Fruit fly (Drosophila melanogaster) ovary, adult (tissue): Measurements from ENCODE around the gene Ipk2.
A peak's percentile ranks its signal among the peaks of the same experiment; 100 is the strongest.

Source experiments
- CG17801 ChIP-seq: fragments of 200-800 bp; optimal IDR thresholded peaks from 2 replicates; lab custom pipeline; 2019; ENCODE audit warnings: missing biosample characterization, mild to moderate bottlenecking, missing genetic modification characterization, moderate library complexity; ENCODE audit not compliant: partially characterized antibody

Gene Ipk2

DNA sequence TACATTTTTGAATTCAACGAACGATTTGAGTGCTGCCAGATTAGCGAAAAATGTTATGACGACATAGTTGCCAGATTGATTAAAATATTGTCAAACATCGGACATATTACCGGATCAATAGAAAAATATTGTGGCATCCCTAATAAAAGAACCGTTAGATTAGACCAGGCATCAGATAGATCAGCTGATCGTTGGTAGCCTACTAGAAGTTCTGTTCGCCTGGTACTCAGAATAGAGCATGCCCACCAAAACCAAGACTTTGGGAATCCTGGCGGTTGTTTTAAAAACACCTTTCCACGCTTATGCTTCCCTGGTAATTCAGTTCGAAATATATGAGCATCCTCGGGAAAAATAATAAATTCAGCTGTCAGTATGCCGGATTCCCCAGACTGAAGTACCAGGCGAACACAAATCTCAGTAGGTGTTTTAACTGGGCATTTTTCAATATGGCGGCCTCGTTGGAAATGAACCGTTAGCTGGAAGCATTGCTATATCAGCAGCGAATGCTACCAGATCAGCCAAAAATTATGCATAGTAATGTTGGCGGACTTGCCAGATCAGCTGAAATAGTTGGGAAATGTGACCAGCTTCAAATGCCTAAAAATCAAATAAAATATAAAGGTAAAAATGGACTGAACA lies 33.4 kb downstream of the Ipk2 start:
- TF ChIP-seq CG17801 (GFP tag; lab: Kevin White, UChicago): peak; percentile 29

- TF ChIP-seq CG17801 (GFP tag; lab: Kevin White, UChicago): no peak
Observed at dm6 chr2L:533734-534133, 40.3 kb downstream of the Ipk2 start.

- TF ChIP-seq CG17801 (GFP tag; lab: Kevin White, UChicago): no peak
Observed at dm6 chr2L:530245-530644, 43.8 kb downstream of the Ipk2 start.

DNA sequence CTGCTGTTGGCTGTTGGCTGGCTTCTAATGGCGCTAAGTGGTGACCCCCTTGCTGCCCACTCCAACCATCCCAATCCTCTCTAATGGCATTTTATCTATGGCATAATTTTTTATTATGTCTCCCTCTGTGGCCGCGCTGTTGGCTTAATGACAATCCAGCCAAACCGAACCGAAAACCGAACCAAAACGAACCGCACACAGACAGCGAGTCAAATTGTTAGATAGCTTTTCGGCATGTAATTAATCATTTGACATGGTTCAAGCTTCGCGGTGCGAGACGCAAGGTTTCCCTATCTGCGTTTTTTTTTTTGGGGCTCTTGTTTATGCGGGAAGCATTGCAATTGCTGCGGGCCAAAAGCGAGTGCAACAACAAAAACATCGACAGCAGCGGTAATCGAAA lies 46.4 kb downstream of the Ipk2 start:
- TF ChIP-seq CG17801 (GFP tag; lab: Kevin White, UChicago): no peak

dm6 chr2L:526924-527307 lies 47.1 kb downstream of the Ipk2 start:
- no peak for TF ChIP-seq CG17801 (GFP tag; lab: Kevin White, UChicago)

DNA sequence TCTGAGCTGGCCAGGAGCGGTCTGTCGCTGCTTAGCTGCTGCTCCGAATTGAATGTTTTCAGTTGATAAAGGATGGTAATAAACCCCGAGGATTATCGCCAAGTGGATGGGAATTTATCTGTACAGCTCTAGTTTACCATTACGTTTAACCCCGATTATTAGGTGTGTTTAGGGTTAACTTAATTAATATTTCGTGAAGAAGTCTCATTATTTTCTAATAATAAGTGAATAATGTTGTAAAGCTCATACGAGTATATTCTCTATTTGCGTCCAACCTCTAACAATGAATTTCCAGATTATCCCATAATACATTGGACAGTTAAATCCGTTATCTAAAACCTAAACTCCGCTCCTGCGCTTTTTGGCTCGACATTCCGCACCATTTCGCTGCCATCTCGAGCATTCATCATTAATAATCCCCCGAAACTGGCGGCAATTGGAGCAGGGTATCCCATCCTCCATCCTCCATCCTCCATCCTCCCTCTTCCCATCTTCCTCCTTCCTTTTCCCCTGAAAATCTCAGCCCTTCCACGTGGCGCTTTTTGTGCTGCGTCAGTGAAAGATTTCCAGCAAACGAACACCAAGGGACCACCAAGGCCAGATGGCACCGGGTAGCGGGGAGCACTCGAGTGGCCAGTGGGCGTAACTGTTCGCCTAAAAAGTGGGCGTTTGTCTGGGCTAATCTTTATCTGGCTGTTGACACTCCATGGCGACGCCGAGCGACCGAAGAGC lies 47.7 kb downstream of the Ipk2 start:
- TF ChIP-seq CG17801 (GFP tag; lab: Kevin White, UChicago): no peak

DNA sequence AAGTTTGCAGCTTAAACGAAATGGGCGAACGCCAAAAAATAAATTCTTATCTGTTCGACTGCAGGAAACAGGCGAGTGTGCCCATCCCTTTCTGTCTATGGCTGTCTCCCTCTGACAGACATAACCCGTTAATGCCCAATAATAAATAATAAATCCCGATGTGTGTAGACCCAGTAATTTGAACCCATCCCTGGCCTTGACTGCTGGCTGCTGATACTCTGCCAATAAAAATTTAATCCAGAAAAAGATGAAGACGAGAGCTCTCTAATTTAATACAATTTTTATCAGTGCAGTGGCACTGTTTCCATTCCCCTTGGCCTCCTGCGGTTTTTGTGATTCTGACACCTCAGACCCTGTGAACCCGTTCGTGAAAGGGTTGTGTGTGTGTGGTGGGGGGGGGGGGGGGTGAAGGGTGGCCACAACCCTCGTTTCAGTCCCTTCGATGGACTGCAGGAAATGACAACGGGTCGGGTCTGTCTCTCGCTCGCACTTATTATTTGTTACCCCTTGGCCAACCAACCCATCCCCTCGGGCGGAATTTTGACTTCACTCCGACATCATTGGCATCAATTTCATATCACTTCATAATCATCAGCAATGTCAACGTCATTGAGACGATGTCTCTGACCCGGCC lies 48.4 kb downstream of the Ipk2 start:
- TF ChIP-seq CG17801 (GFP tag; lab: Kevin White, UChicago): no peak

- no peak for TF ChIP-seq CG17801 (GFP tag; lab: Kevin White, UChicago)
Observed at dm6 chr2L:524515-524920, 49.5 kb downstream of the Ipk2 start.

DNA sequence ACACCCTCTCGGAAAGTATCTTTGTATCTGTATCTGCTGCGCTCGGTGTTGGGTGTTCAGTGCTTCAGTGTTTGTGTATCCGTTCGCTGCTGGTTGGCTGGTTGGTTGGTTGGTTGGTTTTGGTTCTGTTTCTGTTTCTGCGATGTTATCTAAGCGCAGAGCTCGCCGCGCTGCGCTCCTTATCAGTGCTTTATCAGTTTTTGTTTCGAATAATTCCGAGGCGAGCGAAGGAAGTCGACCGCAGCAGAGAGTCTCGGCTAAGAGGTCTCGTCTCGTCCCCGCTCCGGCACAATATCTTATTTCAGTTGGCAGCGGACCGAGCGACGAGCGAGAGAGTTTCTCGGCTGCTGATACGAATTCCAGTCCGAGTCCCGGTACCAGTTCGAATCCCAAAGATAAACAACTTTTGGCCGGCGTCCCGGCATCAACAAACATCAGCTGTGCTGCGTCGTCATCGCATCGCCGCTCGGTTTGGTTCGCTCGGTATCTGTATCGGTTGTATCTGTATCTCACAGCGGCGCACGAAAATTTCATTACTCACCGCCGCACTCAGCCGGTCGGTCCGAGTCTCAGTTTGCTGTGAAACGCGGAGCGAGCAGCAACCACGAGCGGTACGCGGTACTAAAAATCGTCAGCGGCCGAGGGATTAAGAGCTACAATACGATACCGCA lies 50.8 kb downstream of the Ipk2 start:
- peak; percentile 36 for TF ChIP-seq CG17801 (GFP tag; lab: Kevin White, UChicago)
